Worm (Caenorhabditis elegans) whole organism, mixed stage, embryonic: Measurements from ENCODE around the gene rps-0.
"Not testable (repeated sequence)": the region's sequence is repeated elsewhere in the genome, so short reads cannot be mapped to it uniquely, and the experiment has no call there.

Source experiments
- elt-1 ChIP-seq: sonication (generic microtip); optimal IDR thresholded peaks from 2 replicates; lab custom pipeline; 2017; ENCODE audit warnings: missing genetic modification characterization, mild to moderate bottlenecking, missing compliant biosample characterization, antibody characterized with exemption, moderate library complexity, borderline replicate concordance; ENCODE audit not compliant: insufficient read depth
- lsy-2 ChIP-seq: fragments of 150-350 bp; optimal IDR thresholded peaks from 2 replicates; lab custom pipeline; 2014; ENCODE audit warnings: missing biosample characterization, missing genetic modification characterization
- nhr-12 ChIP-seq: fragments of 150-350 bp; optimal IDR thresholded peaks from 2 replicates; lab custom pipeline; 2014; ENCODE audit warnings: missing biosample characterization, missing genetic modification characterization
- unc-62 ChIP-seq: fragments of 150-350 bp; optimal IDR thresholded peaks from 2 replicates; lab custom pipeline; 2014; ENCODE audit warnings: missing biosample characterization, missing genetic modification reagents, missing genetic modification characterization
- zip-8 ChIP-seq: fragments of 150-350 bp; optimal IDR thresholded peaks from 2 replicates; lab custom pipeline; 2014; ENCODE audit warnings: missing biosample characterization, missing genetic modification characterization

DNA sequence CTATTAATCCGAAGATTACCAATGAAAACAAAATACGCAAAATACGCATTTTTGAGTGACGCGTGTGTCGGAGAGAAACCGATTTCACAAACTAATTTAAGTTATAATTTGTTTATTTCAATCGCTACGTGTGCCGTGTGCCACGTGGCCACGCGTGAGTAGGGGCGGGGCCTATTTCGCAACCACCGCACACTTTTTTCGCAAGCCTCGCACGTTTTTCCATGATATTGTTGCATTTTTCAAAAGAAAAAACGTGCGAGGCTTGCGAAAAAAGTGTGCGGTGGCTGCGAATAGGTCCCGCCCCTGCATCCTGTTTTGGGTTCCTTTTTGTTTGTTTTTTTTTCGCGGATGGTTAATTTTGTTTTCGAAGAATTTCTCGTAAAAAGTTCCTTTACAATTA is 31.3 kb upstream of the rps-0 start, which contains the start of gene enu-3.2:
- not testable (repeated sequence) for TF ChIP-seq nhr-12 (tag; lab: Kevin White, UChicago); elt-1; unc-62 (GFP tag; lab: Kevin White, UChicago); lsy-2; zip-8 (tag; lab: Kevin White, UChicago)
